Worm (Caenorhabditis elegans): Measurements from ENCODE around the gene Y45F10D.14.

- TF ChIP-seq med-1 (GFP tag; optimal IDR thresholded peaks at IDR 0.05; ENCODE audit: insufficient read depth) = no peak
- TF ChIP-seq ztf-29 (GFP tag; IDR thresholded peaks at IDR 0.05) = no peak
- no peak for TF ChIP-seq T22C8.4 (GFP tag; IDR thresholded peaks at IDR 0.05)
- TF ChIP-seq flt-1 (GFP tag; IDR thresholded peaks at IDR 0.05) = no peak
- no peak for TF ChIP-seq tab-1 (GFP tag; IDR thresholded peaks at IDR 0.05)
- no peak for TF ChIP-seq ztf-23 (GFP tag; IDR thresholded peaks at IDR 0.05)
These were observed 12.2 kb downstream of the Y45F10D.14 start for ce11 chrIV:13795249-13795909.
